Worm (Caenorhabditis elegans): ENCODE data around the gene act-3.
A peak's percentile ranks its signal among the peaks of the same experiment; 100 is the strongest.

The act-3 gene

DNA sequence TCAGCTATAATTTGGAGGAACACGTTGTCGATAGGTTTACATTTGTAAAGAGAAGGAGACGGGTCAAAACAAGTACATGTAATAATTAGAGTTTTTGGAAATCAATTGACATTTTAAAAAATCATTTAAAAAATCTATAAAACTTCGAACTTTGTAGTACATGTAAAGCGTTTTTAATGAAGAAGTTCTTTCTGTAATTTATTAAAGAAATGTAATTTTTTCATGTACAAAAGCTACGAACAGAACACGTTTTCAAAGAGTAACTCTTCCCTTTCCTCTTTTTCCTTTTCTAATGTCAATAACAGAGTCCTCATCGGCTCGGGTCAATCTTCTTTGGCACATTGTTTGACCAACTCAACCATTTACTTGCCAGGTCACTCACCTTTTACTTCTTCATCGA is 30.5 kb downstream of the act-3 start, which contains the start of gene C45B11.6:
TSS of gene C45B11.6 (plus strand) at position 301 of the 400 bp plus-strand sequence.
- TF ChIP-seq madf-5 (GFP tag; IDR thresholded peaks at IDR 0.05), result no peak
- no peak for TF ChIP-seq nhr-6 (tag; optimal IDR thresholded peaks at IDR 0.05)
- no peak for TF ChIP-seq fos-1 (tag; optimal IDR thresholded peaks at IDR 0.05)
- TF ChIP-seq D1046.2 (GFP tag; IDR thresholded peaks at IDR 0.05), result no peak
- no peak for TF ChIP-seq madf-9 (GFP tag; conservative IDR thresholded peaks at IDR 0.05)
- TF ChIP-seq unc-39 (tag; optimal IDR thresholded peaks at IDR 0.05), result no peak
- no peak for TF ChIP-seq mxl-3 (GFP tag; optimal IDR thresholded peaks at IDR 0.05)
- no peak for TF ChIP-seq lin-29 (GFP tag; IDR thresholded peaks at IDR 0.05)
- no peak for TF ChIP-seq ceh-44 (GFP tag; IDR thresholded peaks at IDR 0.05)
- no peak for TF ChIP-seq daf-12 (tag; optimal IDR thresholded peaks at IDR 0.05)
- TF ChIP-seq hlh-30 (tag; optimal IDR thresholded peaks at IDR 0.05; ENCODE audit: insufficient read depth), result no peak
- no peak for TF ChIP-seq spr-1 (tag; optimal IDR thresholded peaks at IDR 0.05)
- TF ChIP-seq snpc-1.2 (GFP tag; IDR thresholded peaks at IDR 0.05), result no peak
- no peak for TF ChIP-seq F26F4.8 (GFP tag; conservative IDR thresholded peaks at IDR 0.05)
- TF ChIP-seq nhr-10 (tag; optimal IDR thresholded peaks at IDR 0.05), result no peak
- no peak for TF ChIP-seq hmg-1.1 (GFP tag; IDR thresholded peaks at IDR 0.05)

DNA sequence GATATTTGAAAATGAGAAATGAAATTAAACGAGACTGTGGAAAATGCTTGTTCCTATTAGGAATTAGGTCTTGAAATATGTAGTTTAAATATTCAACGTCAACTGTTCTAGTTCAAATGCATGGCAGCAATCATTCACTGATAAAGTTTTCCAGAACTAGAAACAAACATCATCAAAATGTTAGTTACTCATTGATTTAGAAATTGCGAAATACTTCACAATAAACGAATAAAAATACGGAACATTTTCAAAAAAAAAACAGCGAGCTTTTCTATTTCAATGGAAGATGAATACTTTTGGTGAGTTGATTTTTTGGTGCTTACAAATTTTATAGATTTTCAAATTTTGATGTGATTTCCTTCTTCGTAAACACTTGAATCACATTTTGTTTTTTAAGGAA is 31.8 kb downstream of the act-3 start, which contains the start of gene C45B11.2:
TSS of gene C45B11.2 (plus strand) at position 173 of the 400 bp plus-strand sequence.
- TF ChIP-seq daf-16 (GFP tag; optimal IDR thresholded peaks at IDR 0.05), result no peak
- TF ChIP-seq daf-16 (tag; optimal IDR thresholded peaks at IDR 0.05), result peak; percentile 1
- no peak for TF ChIP-seq hlh-30 (tag; optimal IDR thresholded peaks at IDR 0.05; ENCODE audit: insufficient read depth)
- peak; percentile 86 for TF ChIP-seq zip-2 (tag; optimal IDR thresholded peaks at IDR 0.05)

DNA sequence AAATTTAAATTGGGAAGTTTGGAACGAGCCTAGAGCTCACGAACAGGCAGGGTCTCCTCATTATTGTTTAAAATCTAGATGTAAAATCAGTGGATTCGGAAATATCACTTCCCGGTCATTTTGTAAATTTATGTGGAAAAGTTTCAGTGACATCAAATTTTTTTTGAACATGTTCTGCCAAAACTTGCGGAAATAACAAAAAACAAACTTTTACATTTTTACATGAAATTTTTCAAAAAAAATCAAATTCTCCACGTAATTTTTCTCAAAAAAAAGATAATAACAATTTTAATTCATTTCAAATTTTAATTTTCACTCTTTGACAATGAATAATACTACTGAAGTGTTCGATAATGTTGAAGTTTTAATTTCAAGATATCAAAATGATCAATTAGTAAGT is 32.8 kb downstream of the act-3 start, which contains the start of gene C45B11.5:
TSS of gene C45B11.5 (plus strand) at position 301 of the 400 bp plus-strand sequence.
- TF ChIP-seq ceh-28 (tag; optimal IDR thresholded peaks at IDR 0.05) (no peak), lin-39 (tag; optimal IDR thresholded peaks at IDR 0.05) (no peak), tag-97 (GFP tag; IDR thresholded peaks at IDR 0.05) (no peak), fos-1 (tag; optimal IDR thresholded peaks at IDR 0.05) (no peak), snpc-4 (tag; optimal IDR thresholded peaks at IDR 0.05) (no peak), daf-8 (GFP tag; IDR thresholded peaks at IDR 0.05) (no peak), fkh-10 (GFP tag; optimal IDR thresholded peaks at IDR 0.05) (no peak), nhr-42 (GFP tag; IDR thresholded peaks at IDR 0.05) (no peak), mdl-1 (tag; optimal IDR thresholded peaks at IDR 0.05) (no peak), zfp-2 (tag; optimal IDR thresholded peaks at IDR 0.05) (no peak), snpc-1.2 (GFP tag; IDR thresholded peaks at IDR 0.05) (no peak), jun-1 (tag; optimal IDR thresholded peaks at IDR 0.05) (no peak), egl-43 (GFP tag; IDR thresholded peaks at IDR 0.05) (no peak), daf-12 (tag; optimal IDR thresholded peaks at IDR 0.05) (no peak), nhr-10 (tag; optimal IDR thresholded peaks at IDR 0.05) (no peak), nhr-237 (tag; optimal IDR thresholded peaks at IDR 0.05) (no peak), nhr-6 (tag; optimal IDR thresholded peaks at IDR 0.05) (no peak), F10B5.3 (tag; optimal IDR thresholded peaks at IDR 0.05) (no peak)

DNA sequence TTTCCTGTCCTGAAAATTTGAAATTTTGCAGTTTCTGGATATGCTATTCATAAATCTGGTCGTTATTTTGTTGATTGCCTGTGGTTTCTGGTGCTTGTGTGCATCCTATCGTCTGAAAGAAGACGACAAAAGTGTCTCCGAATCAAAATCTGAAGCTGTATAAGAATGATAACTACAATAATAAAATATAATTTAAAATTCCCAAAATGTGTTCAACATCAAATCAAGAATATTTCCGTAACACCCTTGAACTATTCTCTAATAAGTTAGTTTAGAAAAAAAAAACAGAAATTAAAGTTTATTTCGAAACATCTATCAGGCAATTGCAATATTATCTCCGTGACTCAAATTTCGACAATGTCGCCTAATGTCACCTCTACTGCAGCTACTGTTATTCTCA is 33.8 kb downstream of the act-3 start, which contains the start of gene C45B11.8:
TSS of gene C45B11.8 (plus strand) at position 301 of the 400 bp plus-strand sequence.
- TF ChIP-seq mxl-3 (GFP tag; optimal IDR thresholded peaks at IDR 0.05) (no peak), attf-4 (tag; optimal IDR thresholded peaks at IDR 0.05) (no peak), ces-1 (GFP tag; optimal IDR thresholded peaks at IDR 0.05) (no peak), mes-2 (tag; optimal IDR thresholded peaks at IDR 0.05; ENCODE audit: poor library complexity, severe bottlenecking) (no peak), mdl-1 (tag; optimal IDR thresholded peaks at IDR 0.05) (no peak), F37D6.2 (tag; optimal IDR thresholded peaks at IDR 0.05) (no peak), mdt-29 (GFP tag; IDR thresholded peaks at IDR 0.05) (no peak), lin-1 (GFP tag; IDR thresholded peaks at IDR 0.05) (no peak), T26A8.4 (GFP tag; IDR thresholded peaks at IDR 0.05) (no peak), aha-1 (tag) (no peak), F26F4.8 (GFP tag; conservative IDR thresholded peaks at IDR 0.05) (no peak), hif-1 (tag; optimal IDR thresholded peaks at IDR 0.05) (no peak), egl-43 (GFP tag; IDR thresholded peaks at IDR 0.05) (no peak), Y105C5A.15 (GFP tag; IDR thresholded peaks at IDR 0.05) (no peak), ceh-28 (tag; optimal IDR thresholded peaks at IDR 0.05) (no peak), zip-11 (GFP tag; IDR thresholded peaks at IDR 0.05) (no peak), saeg-2 (GFP tag; IDR thresholded peaks at IDR 0.05) (no peak)

All from whole organism, L4 larva.